Fruit fly (Drosophila melanogaster): ENCODE results near the gene CG7860.

CG7860 gene

dm6 chrX:15568983-15569370, at the start of gene CG7860:
TSS of gene CG7860 (plus strand) at chrX:15568993.
- TF ChIP-seq CG8478 (optimal IDR thresholded peaks at IDR 0.05) (no peak), Dll (optimal IDR thresholded peaks at IDR 0.05) (no peak), psq (optimal IDR thresholded peaks at IDR 0.05) (no peak), usp (GFP tag; optimal IDR thresholded peaks at IDR 0.05) (no peak), EcR (GFP tag; optimal IDR thresholded peaks at IDR 0.05) (no peak), pan (optimal IDR thresholded peaks at IDR 0.05) (no peak)

- no peak for TF ChIP-seq usp (GFP tag; optimal IDR thresholded peaks at IDR 0.05)
- TF ChIP-seq Dll (optimal IDR thresholded peaks at IDR 0.05) = no peak
- no peak for TF ChIP-seq CG8478 (optimal IDR thresholded peaks at IDR 0.05)
- no peak for TF ChIP-seq psq (optimal IDR thresholded peaks at IDR 0.05)
- TF ChIP-seq EcR (GFP tag; optimal IDR thresholded peaks at IDR 0.05) = no peak
- TF ChIP-seq pan (optimal IDR thresholded peaks at IDR 0.05) = no peak
Measured at dm6 chrX:15522426-15523153, 46.2 kb upstream of the CG7860 start.

dm6 chrX:15529197-15529596, 39.6 kb upstream of the CG7860 start:
- TF ChIP-seq CG8478 (optimal IDR thresholded peaks at IDR 0.05) = no peak
- TF ChIP-seq Dll (optimal IDR thresholded peaks at IDR 0.05) = no peak
- no peak for TF ChIP-seq EcR (GFP tag; optimal IDR thresholded peaks at IDR 0.05)
- no peak for TF ChIP-seq pan (optimal IDR thresholded peaks at IDR 0.05)
- no peak for TF ChIP-seq psq (optimal IDR thresholded peaks at IDR 0.05)
- no peak for TF ChIP-seq usp (GFP tag; optimal IDR thresholded peaks at IDR 0.05)

dm6 chrX:15529958-15530357, 38.8 kb upstream of the CG7860 start:
- TF ChIP-seq psq (optimal IDR thresholded peaks at IDR 0.05) (no peak), usp (GFP tag; optimal IDR thresholded peaks at IDR 0.05) (no peak), pan (optimal IDR thresholded peaks at IDR 0.05) (no peak), EcR (GFP tag; optimal IDR thresholded peaks at IDR 0.05) (no peak), CG8478 (optimal IDR thresholded peaks at IDR 0.05) (no peak), Dll (optimal IDR thresholded peaks at IDR 0.05) (no peak)

- TF ChIP-seq CG8478 (optimal IDR thresholded peaks at IDR 0.05) (no peak), usp (GFP tag; optimal IDR thresholded peaks at IDR 0.05) (no peak), pan (optimal IDR thresholded peaks at IDR 0.05) (no peak), psq (optimal IDR thresholded peaks at IDR 0.05) (no peak), EcR (GFP tag; optimal IDR thresholded peaks at IDR 0.05) (no peak), Dll (optimal IDR thresholded peaks at IDR 0.05) (no peak)
Measured at dm6 chrX:15530369-15530768, 38.4 kb upstream of the CG7860 start.

- TF ChIP-seq Dll (optimal IDR thresholded peaks at IDR 0.05) = no peak
- TF ChIP-seq CG8478 (optimal IDR thresholded peaks at IDR 0.05) = no peak
- no peak for TF ChIP-seq usp (GFP tag; optimal IDR thresholded peaks at IDR 0.05)
Measured at dm6 chrX:15532062-15532461, 36.7 kb upstream of the CG7860 start.

dm6 chrX:15539856-15540488, 28.8 kb upstream of the CG7860 start:
- TF ChIP-seq CG8478 (optimal IDR thresholded peaks at IDR 0.05) = no peak
- TF ChIP-seq Dll (optimal IDR thresholded peaks at IDR 0.05) = no peak
- no peak for TF ChIP-seq pan (optimal IDR thresholded peaks at IDR 0.05)
- TF ChIP-seq EcR (GFP tag; optimal IDR thresholded peaks at IDR 0.05) = no peak
- TF ChIP-seq psq (optimal IDR thresholded peaks at IDR 0.05) = no peak
- TF ChIP-seq usp (GFP tag; optimal IDR thresholded peaks at IDR 0.05) = no peak

dm6 chrX:15543479-15544044, 25.2 kb upstream of the CG7860 start:
- TF ChIP-seq EcR (GFP tag; optimal IDR thresholded peaks at IDR 0.05) (no peak), pan (optimal IDR thresholded peaks at IDR 0.05) (no peak)

dm6 chrX:15545467-15546197, 23.2 kb upstream of the CG7860 start:
- TF ChIP-seq Dll (optimal IDR thresholded peaks at IDR 0.05) = no peak
- TF ChIP-seq pan (optimal IDR thresholded peaks at IDR 0.05) = no peak
- TF ChIP-seq CG8478 (optimal IDR thresholded peaks at IDR 0.05) = no peak
- TF ChIP-seq psq (optimal IDR thresholded peaks at IDR 0.05) = no peak
- no peak for TF ChIP-seq usp (GFP tag; optimal IDR thresholded peaks at IDR 0.05)
- TF ChIP-seq EcR (GFP tag; optimal IDR thresholded peaks at IDR 0.05) = no peak

- TF ChIP-seq pan (optimal IDR thresholded peaks at IDR 0.05) (no peak), Dll (optimal IDR thresholded peaks at IDR 0.05) (no peak), psq (optimal IDR thresholded peaks at IDR 0.05) (no peak), EcR (GFP tag; optimal IDR thresholded peaks at IDR 0.05) (no peak), CG8478 (optimal IDR thresholded peaks at IDR 0.05) (no peak), usp (GFP tag; optimal IDR thresholded peaks at IDR 0.05) (no peak)
Measured at dm6 chrX:15549055-15549454, 19.7 kb upstream of the CG7860 start.

dm6 chrX:15552472-15552888, 16.3 kb upstream of the CG7860 start:
- TF ChIP-seq pan (optimal IDR thresholded peaks at IDR 0.05) (peak; percentile 79), usp (GFP tag; optimal IDR thresholded peaks at IDR 0.05) (no peak)

- no peak for TF ChIP-seq CG8478 (optimal IDR thresholded peaks at IDR 0.05)
- TF ChIP-seq usp (GFP tag; optimal IDR thresholded peaks at IDR 0.05) = no peak
- TF ChIP-seq psq (optimal IDR thresholded peaks at IDR 0.05) = no peak
- TF ChIP-seq Dll (optimal IDR thresholded peaks at IDR 0.05) = no peak
- TF ChIP-seq EcR (GFP tag; optimal IDR thresholded peaks at IDR 0.05) = no peak
- no peak for TF ChIP-seq pan (optimal IDR thresholded peaks at IDR 0.05)
Measured at dm6 chrX:15554256-15554678, 14.5 kb upstream of the CG7860 start, which contains the start of gene Ac13E. TSS of gene Ac13E (minus strand) at chrX:15554278.

Measured in whole organism.